Worm (Caenorhabditis elegans) whole organism, L4/young adult: ENCODE measurements around the gene clec-74.

Source experiments
- W03F9.2 ChIP-seq: fragments of 150-350 bp; optimal IDR thresholded peaks from 2 replicates; lab custom pipeline; 2014; ENCODE audit warnings: missing biosample characterization, missing genetic modification characterization
- him-1 ChIP-seq: sonication (generic microtip); optimal IDR thresholded peaks from 2 replicates; lab custom pipeline; 2016; ENCODE audit warnings: missing genotype, missing genetic modification reagents, missing genetic modification characterization, missing compliant biosample characterization

DNA sequence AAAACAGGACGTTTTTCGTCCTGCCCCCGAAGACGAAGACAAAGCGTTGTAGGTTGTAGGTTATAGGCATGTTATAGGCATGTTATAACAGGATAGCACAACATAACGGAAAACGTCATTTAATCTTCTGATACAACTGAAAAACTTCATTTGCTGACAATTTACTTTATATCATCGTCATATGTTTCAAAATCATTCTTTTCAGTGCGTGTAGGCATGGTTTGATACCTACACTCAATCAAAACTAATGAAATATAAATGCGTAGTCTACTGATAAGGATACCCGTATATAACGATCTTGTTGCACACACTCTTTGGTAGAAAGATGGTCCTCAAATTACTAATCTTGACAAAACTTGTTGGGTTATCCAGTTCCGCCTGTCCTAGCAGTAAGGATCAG, at the start of gene clec-74:
- TF ChIP-seq him-1 (tag; lab: Kevin White, UChicago) (no peak), W03F9.2 (tag; lab: Kevin White, UChicago) (no peak)
